Fruit fly (Drosophila melanogaster) whole organism, embryonic: ENCODE results near the gene nerfin-2.

Experiments used
- Atf-2 ChIP-seq: fragments of 200-800 bp; sonication (Bioruptor generic); optimal IDR thresholded peaks from 2 replicates; lab custom pipeline; 2016; ENCODE audit warnings: missing biosample characterization, missing genetic modification characterization
- CG10979 ChIP-seq: fragments of 200-800 bp; sonication (Bioruptor generic); optimal IDR thresholded peaks from 2 replicates; lab custom pipeline; 2018; ENCODE audit warnings: missing biosample characterization, mild to moderate bottlenecking, missing genetic modification characterization, moderate library complexity
- CG11695 ChIP-seq: fragments of 200-800 bp; sonication (Bioruptor generic); IDR thresholded peaks from 3 replicates; pipeline ENCODE4 v1.3.6; 2022; ENCODE audit warnings: missing biosample characterization, missing genetic modification characterization
- CG12299 ChIP-seq: fragments of 200-800 bp; sonication (Bioruptor generic); optimal IDR thresholded peaks from 2 replicates; lab custom pipeline; 2018; ENCODE audit warnings: missing biosample characterization, mild to moderate bottlenecking, missing genetic modification characterization
- CG1233 ChIP-seq: fragments of 200-800 bp; sonication (Bioruptor generic); optimal IDR thresholded peaks from 4 replicates; lab custom pipeline; 2018; ENCODE audit warnings: missing biosample characterization, mild to moderate bottlenecking, missing genetic modification characterization
- CG17829 ChIP-seq: fragments of 200-800 bp; optimal IDR thresholded peaks from 2 replicates; lab custom pipeline; 2019; ENCODE audit warnings: missing biosample characterization, mild to moderate bottlenecking, missing genetic modification characterization, moderate library complexity
- CG2116 ChIP-seq: fragments of 200-800 bp; sonication (Bioruptor generic); optimal IDR thresholded peaks from 3 replicates; lab custom pipeline; 2018; ENCODE audit warnings: missing biosample characterization, mild to moderate bottlenecking, missing genetic modification characterization
- CG2199 ChIP-seq: fragments of 200-800 bp; sonication (Bioruptor generic); IDR thresholded peaks from 3 replicates; pipeline ENCODE4 v1.3.6; 2022; ENCODE audit warnings: missing biosample characterization, missing genetic modification characterization
- CG30020 ChIP-seq: fragments of 200-800 bp; optimal IDR thresholded peaks from 2 replicates; lab custom pipeline; 2019; ENCODE audit warnings: missing biosample characterization, mild to moderate bottlenecking, missing genetic modification characterization, moderate library complexity
- CG4730 ChIP-seq: fragments of 200-800 bp; sonication (Bioruptor generic); IDR thresholded peaks from 2 replicates; pipeline ENCODE4 v1.3.6; 2022; ENCODE audit warnings: missing biosample characterization, missing genetic modification characterization
- CG6175 ChIP-seq: fragments of 200-800 bp; sonication (Bioruptor generic); IDR thresholded peaks from 3 replicates; pipeline ENCODE4 v1.3.6; 2022; ENCODE audit warnings: missing biosample characterization, missing genetic modification characterization
- CG6813 ChIP-seq: fragments of 200-800 bp; sonication (Bioruptor generic); optimal IDR thresholded peaks from 2 replicates; lab custom pipeline; 2017; ENCODE audit warnings: missing biosample characterization, missing genetic modification characterization, mild to moderate bottlenecking, moderate library complexity, missing genetic modification reagents
- CG6854 ChIP-seq: fragments of 200-800 bp; sonication (Bioruptor generic); optimal IDR thresholded peaks from 3 replicates; lab custom pipeline; 2017; ENCODE audit warnings: missing biosample characterization, mild to moderate bottlenecking, missing genetic modification characterization
- CG7928 ChIP-seq: fragments of 200-800 bp; sonication (Bioruptor generic); optimal IDR thresholded peaks from 2 replicates; lab custom pipeline; 2017; ENCODE audit warnings: missing biosample characterization, mild to moderate bottlenecking, missing genetic modification characterization
- CG8944 ChIP-seq: fragments of 200-800 bp; sonication (Bioruptor generic); optimal IDR thresholded peaks from 3 replicates; lab custom pipeline; 2016; ENCODE audit warnings: missing biosample characterization, missing genetic modification characterization
- CG9932 ChIP-seq: fragments of 200-800 bp; sonication (Bioruptor generic); IDR thresholded peaks from 2 replicates; pipeline ENCODE4 v1.3.6; 2022; ENCODE audit warnings: missing biosample characterization, missing genetic modification characterization
- Deaf1 ChIP-seq: fragments of 200-800 bp; optimal IDR thresholded peaks from 3 replicates; lab custom pipeline; 2019; ENCODE audit warnings: missing biosample characterization, mild to moderate bottlenecking, missing genetic modification characterization, moderate library complexity
- Dll ChIP-seq: fragments of 200-800 bp; sonication (Bioruptor generic); IDR thresholded peaks from 4 replicates; pipeline ENCODE4 v1.3.6; 2022; ENCODE audit warnings: missing biosample characterization, missing genetic modification characterization; ENCODE audit not compliant: partially characterized antibody
- E2f1 ChIP-seq: fragments of 200-800 bp; sonication (Bioruptor generic); IDR thresholded peaks from 2 replicates; pipeline ENCODE4 v1.3.6; 2022; ENCODE audit warnings: missing biosample characterization, missing genetic modification characterization
- Ets97D ChIP-seq: fragments of 200-800 bp; sonication (Bioruptor generic); optimal IDR thresholded peaks from 3 replicates; lab custom pipeline; 2016; ENCODE audit warnings: missing biosample characterization, missing genetic modification characterization
- Gsc ChIP-seq: fragments of 200-800 bp; sonication (Bioruptor generic); IDR thresholded peaks from 2 replicates; pipeline ENCODE4 v1.3.6; 2022; ENCODE audit warnings: missing biosample characterization, missing genetic modification characterization
- HmgZ ChIP-seq: fragments of 200-800 bp; sonication (Bioruptor generic); optimal IDR thresholded peaks from 2 replicates; lab custom pipeline; 2018; ENCODE audit warnings: missing biosample characterization, mild to moderate bottlenecking, missing genetic modification characterization
- NC2α ChIP-seq: fragments of 200-800 bp; sonication (Bioruptor generic); optimal IDR thresholded peaks from 2 replicates; lab custom pipeline; 2016; ENCODE audit warnings: missing biosample characterization, missing genetic modification characterization
- Nf-YA ChIP-seq: fragments of 200-800 bp; sonication (Bioruptor generic); IDR thresholded peaks from 2 replicates; pipeline ENCODE4 v1.3.6; 2022; ENCODE audit warnings: missing biosample characterization, missing genetic modification characterization
- Oaz ChIP-seq: fragments of 200-800 bp; sonication (Bioruptor generic); IDR thresholded peaks from 2 replicates; pipeline ENCODE4 v1.3.6; 2022; ENCODE audit warnings: missing biosample characterization, missing genetic modification characterization
- Oli ChIP-seq: fragments of 200-800 bp; sonication (Bioruptor generic); optimal IDR thresholded peaks from 2 replicates; lab custom pipeline; 2018; ENCODE audit warnings: missing biosample characterization, mild to moderate bottlenecking, missing genetic modification characterization, moderate library complexity
- Optix ChIP-seq: fragments of 200-800 bp; sonication (Bioruptor generic); IDR thresholded peaks from 3 replicates; pipeline ENCODE4 v1.3.6; 2022; ENCODE audit warnings: missing biosample characterization, missing genetic modification characterization
- TFAM ChIP-seq: fragments of 200-800 bp; sonication (Bioruptor generic); optimal IDR thresholded peaks from 2 replicates; lab custom pipeline; 2017; ENCODE audit warnings: missing biosample characterization, missing genetic modification characterization, inconsistent platforms
- Taf1 ChIP-seq: fragments of 200-800 bp; sonication (Bioruptor generic); IDR thresholded peaks from 2 replicates; pipeline ENCODE4 v1.3.6; 2022; ENCODE audit warnings: missing biosample characterization, missing genetic modification characterization
- Vsx1 ChIP-seq: fragments of 200-800 bp; sonication (Bioruptor generic); optimal IDR thresholded peaks from 2 replicates; lab custom pipeline; 2017; ENCODE audit warnings: missing biosample characterization, mild to moderate bottlenecking, missing genetic modification characterization, missing genetic modification reagents
- al ChIP-seq: fragments of 200-800 bp; sonication (Bioruptor generic); IDR thresholded peaks from 2 replicates; pipeline ENCODE4 v1.3.6; 2022; ENCODE audit warnings: missing biosample characterization, missing genetic modification characterization
- amos ChIP-seq: fragments of 200-800 bp; sonication (Bioruptor generic); IDR thresholded peaks from 2 replicates; pipeline ENCODE4 v1.3.6; 2022; ENCODE audit warnings: missing biosample characterization, missing genetic modification characterization; ENCODE audit not compliant: partially characterized antibody
- ato ChIP-seq: fragments of 200-800 bp; sonication (Bioruptor generic); IDR thresholded peaks from 2 replicates; pipeline ENCODE4 v1.3.6; 2022; ENCODE audit warnings: missing biosample characterization, missing genetic modification characterization; ENCODE audit not compliant: partially characterized antibody
- chinmo ChIP-seq: fragments of 200-800 bp; sonication (Bioruptor generic); IDR thresholded peaks from 4 replicates; pipeline ENCODE4 v1.3.6; 2022; ENCODE audit warnings: missing biosample characterization, missing genetic modification characterization; ENCODE audit not compliant: partially characterized antibody
- ems ChIP-seq: fragments of 200-800 bp; sonication (Bioruptor generic); optimal IDR thresholded peaks from 3 replicates; lab custom pipeline; 2016; ENCODE audit warnings: missing biosample characterization, missing genetic modification characterization
- en ChIP-seq: fragments of 200-800 bp; sonication (Bioruptor generic); optimal IDR thresholded peaks from 2 replicates; lab custom pipeline; 2016; ENCODE audit warnings: missing biosample characterization, missing genetic modification characterization
- fd3F ChIP-seq: fragments of 200-800 bp; sonication (Bioruptor generic); optimal IDR thresholded peaks from 2 replicates; lab custom pipeline; 2018; ENCODE audit warnings: missing biosample characterization, mild to moderate bottlenecking, missing genetic modification characterization, moderate library complexity
- fru ChIP-seq: fragments of >200 bp; optimal IDR thresholded peaks from 2 replicates; lab custom pipeline; 2017
- gem ChIP-seq: fragments of 200-800 bp; sonication (Bioruptor generic); optimal IDR thresholded peaks from 2 replicates; lab custom pipeline; 2019; ENCODE audit warnings: missing biosample characterization, mild to moderate bottlenecking, missing genetic modification characterization, moderate library complexity
- gt ChIP-seq: fragments of 200-800 bp; sonication (Bioruptor generic); IDR thresholded peaks from 2 replicates; pipeline ENCODE4 v1.3.6; 2022; ENCODE audit warnings: missing biosample characterization, missing genetic modification characterization
- hkb ChIP-seq, 2 experiments: fragments of 200-800 bp in 1 of 2; fragments of >200 bp in 1 of 2; sonication (Bioruptor generic) in 1 of 2; IDR thresholded peaks in 1 of 2; optimal IDR thresholded peaks in 1 of 2; 2 replicates each; pipeline versions ENCODE4 v1.3.6 to Lab custom; 2017 to 2022; ENCODE audit warnings: missing biosample characterization in 1 of 2, missing genetic modification characterization in 1 of 2
- lbe ChIP-seq: fragments of 200-800 bp; sonication (Bioruptor generic); optimal IDR thresholded peaks from 2 replicates; lab custom pipeline; 2016; ENCODE audit warnings: missing biosample characterization, mild to moderate bottlenecking, missing genetic modification characterization
- lov ChIP-seq, 2 experiments: fragments of 200-800 bp in 1 of 2; fragments of >200 bp in 1 of 2; sonication (Bioruptor generic) in 1 of 2; IDR thresholded peaks in 1 of 2; optimal IDR thresholded peaks in 1 of 2; 2 replicates in 1 of 2; 3 replicates in 1 of 2; pipeline versions ENCODE4 v1.3.6 to Lab custom; 2017 to 2022; ENCODE audit warnings: missing biosample characterization in 1 of 2, missing genetic modification characterization in 1 of 2
- mam ChIP-seq: fragments of 200-800 bp; sonication (Bioruptor generic); optimal IDR thresholded peaks from 3 replicates; lab custom pipeline; 2016; ENCODE audit warnings: missing biosample characterization, missing genetic modification characterization
- psq ChIP-seq: fragments of 200-800 bp; sonication (Bioruptor generic); optimal IDR thresholded peaks from 2 replicates; lab custom pipeline; 2017; ENCODE audit warnings: missing biosample characterization, missing genetic modification characterization
- repo ChIP-seq: fragments of 200-800 bp; sonication (Bioruptor generic); optimal IDR thresholded peaks from 2 replicates; lab custom pipeline; 2016; ENCODE audit warnings: missing biosample characterization, missing genetic modification characterization
- tgo ChIP-seq: fragments of 200-800 bp; sonication (Bioruptor generic); IDR thresholded peaks from 3 replicates; pipeline ENCODE4 v1.3.6; 2022; ENCODE audit warnings: missing biosample characterization, missing genetic modification characterization
- tin ChIP-seq: fragments of 200-800 bp; sonication (Bioruptor generic); optimal IDR thresholded peaks from 3 replicates; lab custom pipeline; 2016; ENCODE audit warnings: missing biosample characterization, missing genetic modification characterization

nerfin-2 gene

DNA sequence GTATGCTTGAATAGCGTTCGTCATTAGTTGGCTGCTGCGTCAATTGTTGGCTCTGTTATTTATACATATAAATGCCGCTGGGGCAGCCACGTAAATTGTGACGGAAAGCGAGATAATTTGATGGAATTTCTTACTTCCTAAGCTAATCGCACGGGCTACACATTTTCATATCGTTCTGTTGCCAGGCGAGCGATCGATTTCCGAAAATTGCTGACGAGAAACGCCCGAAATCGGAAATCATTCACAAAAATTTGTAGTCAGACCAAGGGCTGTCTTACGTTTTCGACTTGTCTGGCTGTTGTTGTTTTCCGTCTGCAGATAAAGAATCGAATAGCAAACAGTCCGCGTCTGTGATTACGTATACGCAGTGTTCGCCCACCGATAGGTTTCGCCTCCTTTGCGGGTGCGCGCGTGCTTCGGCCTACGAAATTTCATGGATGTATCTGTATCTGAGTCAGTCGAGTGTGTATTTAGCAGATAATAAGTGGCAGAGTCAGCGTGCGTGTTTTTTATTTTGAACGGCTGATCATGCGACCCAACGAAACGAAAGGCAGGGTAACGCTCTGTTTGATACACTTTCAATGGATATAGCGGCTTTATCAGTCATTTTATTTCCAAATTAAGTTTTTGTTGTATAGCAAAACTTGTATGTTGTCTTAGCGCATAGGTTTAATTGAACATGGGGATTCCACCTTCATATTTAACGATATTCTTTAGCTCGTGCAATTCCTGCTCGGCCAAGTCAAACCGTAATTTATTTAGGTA, 26.8 kb downstream of the nerfin-2 start (continued):
- TF ChIP-seq Gsc (GFP tag; lab: Robert Waterston, UW): no peak
- peak; percentile 45 for TF ChIP-seq repo (GFP tag; lab: Kevin White, UChicago)
- TF ChIP-seq E2f1: peak; percentile 55; the same call in 1 of the 2 replicates
- TF ChIP-seq CG12299 (tag; lab: Kevin White, UChicago): peak; percentile 32
- TF ChIP-seq Atf-2 (GFP tag; lab: Kevin White, UChicago): peak; percentile 43
- no peak for TF ChIP-seq lbe (GFP tag; lab: Kevin White, UChicago)
- TF ChIP-seq Nf-YA (GFP tag; lab: Robert Waterston, UW): no peak
- TF ChIP-seq Taf1 (GFP tag; lab: Robert Waterston, UW): peak; percentile 50; the same call in 1 of the 2 replicates
- peak; percentile 47 for TF ChIP-seq HmgZ (tag; lab: Kevin White, UChicago)
- no peak for TF ChIP-seq psq (GFP tag; lab: Kevin White, UChicago)
- TF ChIP-seq fd3F (GFP tag; lab: Kevin White, UChicago): peak; percentile 27
- TF ChIP-seq CG4730 (GFP tag; lab: Robert Waterston, UW): 0 out of 2 replicates have a peak, but pooled peaks have one; percentile 17
- TF ChIP-seq mam (GFP tag; lab: Kevin White, UChicago): peak; percentile 69
- peak; percentile 68 for TF ChIP-seq Deaf1 (tag; lab: Kevin White, UChicago)
- peak; percentile 33 for TF ChIP-seq CG7928 (GFP tag; lab: Kevin White, UChicago)
- peak; percentile 88 for TF ChIP-seq CG6175 (GFP tag; lab: Robert Waterston, UW)
- TF ChIP-seq CG6813: peak; percentile 64
- no peak for TF ChIP-seq TFAM (GFP tag; lab: Kevin White, UChicago)
- peak; percentile 65; the same call in 2 of the 3 replicates for TF ChIP-seq tgo
- TF ChIP-seq al (GFP tag; lab: Robert Waterston, UW): peak; percentile 47
- TF ChIP-seq CG11695: 0 out of 3 replicates have a peak, but pooled peaks have one; percentile 29
- peak; percentile 69; the same call in 1 of the 3 replicates for TF ChIP-seq CG2199 (GFP tag; lab: Robert Waterston, UW)
- no peak for TF ChIP-seq gt
- TF ChIP-seq tin (GFP tag; lab: Kevin White, UChicago): peak; percentile 16
- peak; percentile 43 for TF ChIP-seq en
- peak; percentile 89; the same call in 3 of the 4 replicates for TF ChIP-seq chinmo (GFP tag; lab: Robert Waterston, UW)
- no peak; the same call in 1 of the 2 replicates for TF ChIP-seq Oaz (GFP tag; lab: Robert Waterston, UW)
- 0 out of 4 replicates have a peak, but pooled peaks have one; percentile 37 for TF ChIP-seq Dll (GFP tag; lab: Robert Waterston, UW)
- no peak for TF ChIP-seq CG30020 (tag; lab: Kevin White, UChicago)
- TF ChIP-seq Vsx1: no peak
- TF ChIP-seq Optix (GFP tag; lab: Robert Waterston, UW): no peak; the same call in 2 of the 3 replicates
- no peak for TF ChIP-seq hkb (optimal IDR thresholded peaks at IDR 0.05; lab: Kevin White, UChicago)
- TF ChIP-seq hkb (GFP tag; IDR thresholded peaks at IDR 0.05; lab: Robert Waterston, UW): peak; percentile 74
- peak; percentile 3 for TF ChIP-seq CG2116 (GFP tag; lab: Kevin White, UChicago)
- TF ChIP-seq NC2α (GFP tag; lab: Kevin White, UChicago): no peak
- TF ChIP-seq amos (GFP tag; lab: Robert Waterston, UW): no peak; the same call in 1 of the 2 replicates
- TF ChIP-seq Oli (tag; lab: Kevin White, UChicago): peak; percentile 71
- TF ChIP-seq gem (tag; lab: Kevin White, UChicago): peak; percentile 83
- no peak for TF ChIP-seq fru (lab: Kevin White, UChicago)
- TF ChIP-seq CG8944 (GFP tag; lab: Kevin White, UChicago): peak; percentile 16
- peak; percentile 45 for TF ChIP-seq CG17829 (tag; lab: Kevin White, UChicago)
- TF ChIP-seq CG9932 (GFP tag; lab: Robert Waterston, UW): peak; percentile 71
- TF ChIP-seq CG6854 (GFP tag; lab: Kevin White, UChicago): peak; percentile 46
- TF ChIP-seq CG1233 (GFP tag; lab: Kevin White, UChicago): peak; percentile 55
- TF ChIP-seq Ets97D (GFP tag; lab: Kevin White, UChicago): peak; percentile 42
- TF ChIP-seq ato: no peak
- no peak for TF ChIP-seq lov (optimal IDR thresholded peaks at IDR 0.05; lab: Kevin White, UChicago)
- TF ChIP-seq lov (GFP tag; IDR thresholded peaks at IDR 0.05; lab: Robert Waterston, UW): no peak
- peak; percentile 42 for TF ChIP-seq ems (GFP tag; lab: Kevin White, UChicago)
- peak; percentile 21 for TF ChIP-seq CG10979 (tag; lab: Kevin White, UChicago)
